Worm (Caenorhabditis elegans) whole organism, L4 larva: ENCODE results near the gene zig-4.

Experiments
- R02D3.7 ChIP-seq: fragments of 150-350 bp; sonication (generic microtip); optimal IDR thresholded peaks from 3 replicates; lab custom pipeline; 2014; ENCODE audit warnings: missing biosample characterization, missing genetic modification characterization
- ZK546.5 ChIP-seq, 2 experiments: sonication (generic microtip); optimal IDR thresholded peaks; 2 replicates each; lab custom pipeline; 2017; ENCODE audit warnings: missing biosample characterization in 2 of 2, missing genetic modification characterization in 2 of 2
- ceh-44 ChIP-seq: fragments of 200-800 bp; sonication (Bioruptor generic); IDR thresholded peaks from 2 replicates; pipeline ENCODE4 v1.3.6; 2022; ENCODE audit warnings: missing genetic modification reagents, missing genetic modification characterization, missing compliant biosample characterization
- nhr-102 ChIP-seq: sonication (generic microtip); optimal IDR thresholded peaks from 2 replicates; lab custom pipeline; 2016; ENCODE audit warnings: mild to moderate bottlenecking, missing genetic modification characterization, moderate library complexity, missing compliant biosample characterization
- pha-4 ChIP-seq, 2 experiments: fragments of 150-350 bp in 1 of 2; fragments of 200-800 bp in 1 of 2; sonication (Bioruptor generic) in 1 of 2; IDR thresholded peaks in 1 of 2; optimal IDR thresholded peaks in 1 of 2; 2 replicates each; pipeline versions ENCODE4 v1.3.6 to Lab custom; 2014 to 2022; ENCODE audit warnings: missing genetic modification characterization in 2 of 2, missing genetic modification reagents in 2 of 2, missing biosample characterization in 1 of 2, missing compliant biosample characterization in 1 of 2
- snpc-4 ChIP-seq: fragments of 150-350 bp; optimal IDR thresholded peaks from 2 replicates; lab custom pipeline; 2014; ENCODE audit warnings: missing biosample characterization, missing genetic modification characterization

DNA sequence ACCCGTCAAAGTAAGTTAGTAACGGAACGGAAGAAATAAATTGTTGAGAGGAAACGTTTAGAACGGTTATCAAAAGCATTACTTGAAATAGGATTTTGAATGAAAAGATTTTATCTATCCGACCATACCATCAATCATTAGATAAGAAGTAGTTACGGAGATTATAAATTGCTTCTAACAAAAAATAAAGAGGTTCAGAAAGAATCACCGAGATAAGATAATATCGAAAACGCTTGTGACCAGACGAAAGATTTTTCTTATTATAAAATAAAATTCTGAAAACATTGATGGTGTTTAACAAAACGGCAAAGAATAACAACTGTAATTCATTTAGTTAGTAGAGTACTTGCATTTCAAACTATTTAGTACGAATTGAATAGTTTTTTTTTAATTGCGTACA lies 44.4 kb upstream of the zig-4 start, which contains the start of gene C39D10.8:
- TF ChIP-seq nhr-102 (no peak), R02D3.7 (tag; lab: Kevin White, UChicago) (no peak), ZK546.5 (tag; optimal IDR thresholded peaks at IDR 0.05; lab: Kevin White, UChicago) (no peak), snpc-4 (no peak), pha-4 (GFP tag; IDR thresholded peaks at IDR 0.05; lab: Robert Waterston, UW) (no peak), pha-4 (tag; optimal IDR thresholded peaks at IDR 0.05; lab: Kevin White, UChicago) (no peak), ceh-44 (GFP tag; lab: Robert Waterston, UW) (no peak)
